Fruit fly (Drosophila melanogaster) S2 (cell line): ENCODE data around the gene CG18557.

Source experiments
- CG8478 ChIP-seq: fragments of >200 bp; optimal IDR thresholded peaks from 2 replicates; lab custom pipeline; 2018
- CTCF ChIP-seq, 2 experiments: fragments of >200 bp; optimal IDR thresholded peaks; 2 replicates each; lab custom pipeline; 2018

DNA sequence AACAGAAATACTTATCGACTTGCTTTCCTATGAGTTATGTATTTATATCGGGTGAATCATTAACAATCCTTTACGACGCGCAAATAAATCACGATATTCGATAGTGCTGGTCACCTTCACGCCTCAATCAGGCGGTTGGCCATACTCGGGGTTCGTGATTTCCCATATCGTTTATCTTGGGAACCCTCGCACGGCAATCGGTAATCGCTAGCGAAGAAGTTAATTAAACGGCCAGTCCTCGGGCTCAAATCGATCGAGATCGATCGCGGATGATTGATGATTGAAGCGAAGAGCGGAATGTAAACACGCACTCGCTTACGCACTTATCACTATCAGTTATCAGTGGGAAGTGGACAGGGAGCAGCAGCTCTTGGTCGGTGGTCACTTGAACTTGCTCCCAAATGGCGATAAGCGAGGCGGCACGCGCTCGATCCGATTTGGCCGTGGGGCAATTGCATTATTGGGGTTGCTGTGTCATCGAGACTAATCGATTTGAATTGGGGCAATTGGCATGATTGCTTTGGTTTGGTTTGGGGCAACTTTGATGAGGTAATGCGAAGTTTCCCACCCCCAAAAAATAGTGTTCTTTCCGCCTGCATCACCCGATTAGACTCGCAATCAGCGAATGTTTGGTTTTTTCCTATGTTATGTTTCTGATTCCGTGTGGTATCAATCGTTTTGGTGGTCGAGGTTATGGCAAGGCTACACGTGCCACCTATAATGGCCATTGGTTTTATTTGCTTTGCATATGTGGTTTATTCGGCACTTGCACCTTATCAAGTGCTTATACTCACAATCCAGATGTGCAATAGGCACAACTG, 44.4 kb downstream of the CG18557 start:
- TF ChIP-seq CTCF (optimal IDR thresholded peaks at IDR 0.05; lab: Kevin White, UChicago) (no peak), CG8478 (lab: Kevin White, UChicago) (no peak)
